Fruit fly (Drosophila melanogaster) whole organism, embryonic: ENCODE data around the gene CSN3.
A peak's percentile ranks its signal among the peaks of the same experiment; 100 is the strongest.

Source experiments
- BEAF-32 ChIP-seq: fragments of 200-800 bp; sonication (Bioruptor generic); optimal IDR thresholded peaks from 3 replicates; lab custom pipeline; 2017; ENCODE audit warnings: missing biosample characterization, missing genetic modification characterization, mild to moderate bottlenecking, moderate library complexity, missing genetic modification reagents
- Blimp-1 ChIP-seq: fragments of 200-800 bp; sonication (Bioruptor generic); optimal IDR thresholded peaks from 3 replicates; lab custom pipeline; 2018; ENCODE audit warnings: missing biosample characterization, missing genetic modification characterization, mild to moderate bottlenecking, moderate library complexity, missing genetic modification reagents
- Bteb2 ChIP-seq: fragments of 200-800 bp; sonication (Bioruptor generic); optimal IDR thresholded peaks from 2 replicates; lab custom pipeline; 2016; ENCODE audit warnings: missing biosample characterization, missing genetic modification characterization
- CG10267 ChIP-seq: fragments of 200-800 bp; sonication (Bioruptor generic); optimal IDR thresholded peaks from 2 replicates; lab custom pipeline; 2018; ENCODE audit warnings: missing biosample characterization, mild to moderate bottlenecking, missing genetic modification characterization, moderate library complexity
- CG10654 ChIP-seq: fragments of 200-800 bp; sonication (Bioruptor generic); optimal IDR thresholded peaks from 2 replicates; lab custom pipeline; 2016; ENCODE audit warnings: missing biosample characterization, missing genetic modification characterization
- CG10959 ChIP-seq: fragments of 200-800 bp; sonication (Bioruptor generic); IDR thresholded peaks from 2 replicates; pipeline ENCODE4 v1.3.6; 2022; ENCODE audit warnings: missing biosample characterization, missing genetic modification characterization
- CG11696 ChIP-seq: fragments of 200-800 bp; sonication (Bioruptor generic); IDR thresholded peaks from 2 replicates; pipeline ENCODE4 v1.3.6; 2022; ENCODE audit warnings: missing biosample characterization, missing genetic modification characterization
- CG13424 ChIP-seq: fragments of 200-800 bp; sonication (Bioruptor generic); optimal IDR thresholded peaks from 2 replicates; lab custom pipeline; 2019; ENCODE audit warnings: missing biosample characterization, mild to moderate bottlenecking, missing genetic modification characterization, moderate library complexity
- CG13624 ChIP-seq: fragments of 200-800 bp; sonication (Bioruptor generic); optimal IDR thresholded peaks from 2 replicates; lab custom pipeline; 2016; ENCODE audit warnings: missing biosample characterization, missing genetic modification characterization
- CG14965 ChIP-seq: fragments of 200-800 bp; sonication (Bioruptor generic); optimal IDR thresholded peaks from 2 replicates; lab custom pipeline; 2016; ENCODE audit warnings: missing biosample characterization, missing genetic modification characterization, borderline replicate concordance
- CG15479 ChIP-seq: fragments of 200-800 bp; sonication (Bioruptor generic); optimal IDR thresholded peaks from 3 replicates; lab custom pipeline; 2019; ENCODE audit warnings: missing biosample characterization, mild to moderate bottlenecking, missing genetic modification characterization, moderate library complexity
- CG17186 ChIP-seq: fragments of 200-800 bp; sonication (Bioruptor generic); optimal IDR thresholded peaks from 3 replicates; lab custom pipeline; 2017; ENCODE audit warnings: missing biosample characterization, missing genetic modification reagents, missing genetic modification characterization
- CG17359 ChIP-seq: fragments of 200-800 bp; sonication (Bioruptor generic); optimal IDR thresholded peaks from 3 replicates; lab custom pipeline; 2018; ENCODE audit warnings: missing biosample characterization, mild to moderate bottlenecking, missing genetic modification characterization, moderate library complexity
- CG17385 ChIP-seq: fragments of 200-800 bp; sonication (Bioruptor generic); optimal IDR thresholded peaks from 3 replicates; lab custom pipeline; 2018; ENCODE audit warnings: missing biosample characterization, mild to moderate bottlenecking, missing genetic modification characterization
- CG17829 ChIP-seq: fragments of 200-800 bp; optimal IDR thresholded peaks from 2 replicates; lab custom pipeline; 2019; ENCODE audit warnings: missing biosample characterization, mild to moderate bottlenecking, missing genetic modification characterization, moderate library complexity
- CG2712 ChIP-seq: fragments of 200-800 bp; optimal IDR thresholded peaks from 3 replicates; lab custom pipeline; 2019; ENCODE audit warnings: missing biosample characterization, mild to moderate bottlenecking, missing genetic modification characterization, moderate library complexity
- CG30020 ChIP-seq: fragments of 200-800 bp; optimal IDR thresholded peaks from 2 replicates; lab custom pipeline; 2019; ENCODE audit warnings: missing biosample characterization, mild to moderate bottlenecking, missing genetic modification characterization, moderate library complexity
- CG32532 ChIP-seq: fragments of 200-800 bp; sonication (Bioruptor generic); IDR thresholded peaks from 2 replicates; pipeline ENCODE4 v1.3.6; 2022; ENCODE audit warnings: missing biosample characterization, missing genetic modification characterization
- CG6175 ChIP-seq: fragments of 200-800 bp; sonication (Bioruptor generic); IDR thresholded peaks from 3 replicates; pipeline ENCODE4 v1.3.6; 2022; ENCODE audit warnings: missing biosample characterization, missing genetic modification characterization
- CG8944 ChIP-seq: fragments of 200-800 bp; sonication (Bioruptor generic); optimal IDR thresholded peaks from 3 replicates; lab custom pipeline; 2016; ENCODE audit warnings: missing biosample characterization, missing genetic modification characterization
- CG9215 ChIP-seq: fragments of 200-800 bp; sonication (Bioruptor generic); IDR thresholded peaks from 2 replicates; pipeline ENCODE4 v1.3.6; 2022; ENCODE audit warnings: missing biosample characterization, missing genetic modification characterization
- CG9797 ChIP-seq: fragments of 200-800 bp; sonication (Bioruptor generic); optimal IDR thresholded peaks from 3 replicates; lab custom pipeline; 2018; ENCODE audit warnings: missing biosample characterization, mild to moderate bottlenecking, missing genetic modification characterization
- CG9817 ChIP-seq: fragments of 200-800 bp; sonication (Bioruptor generic); optimal IDR thresholded peaks from 2 replicates; lab custom pipeline; 2018; ENCODE audit warnings: missing biosample characterization, mild to moderate bottlenecking, missing genetic modification characterization, moderate library complexity
- CHES-1-like ChIP-seq: fragments of 200-800 bp; sonication (Bioruptor generic); optimal IDR thresholded peaks from 2 replicates; lab custom pipeline; 2016; ENCODE audit warnings: missing biosample characterization, missing genetic modification characterization
- D19B ChIP-seq: fragments of 200-800 bp; sonication (Bioruptor generic); optimal IDR thresholded peaks from 2 replicates; lab custom pipeline; 2017; ENCODE audit warnings: missing biosample characterization, mild to moderate bottlenecking, missing genetic modification characterization
- Dad ChIP-seq: fragments of 200-800 bp; sonication (Bioruptor generic); optimal IDR thresholded peaks from 3 replicates; lab custom pipeline; 2016; ENCODE audit warnings: missing biosample characterization, missing genetic modification characterization
- Dfd ChIP-seq, 2 experiments: fragments of >200 bp; optimal IDR thresholded peaks; 2 replicates each; lab custom pipeline; 2017; ENCODE audit warnings: missing biosample characterization in 2 of 2, missing genetic modification characterization in 2 of 2
- Doc3 ChIP-seq: fragments of 200-800 bp; sonication (Bioruptor generic); IDR thresholded peaks from 3 replicates; pipeline ENCODE4 v1.3.6; 2022; ENCODE audit warnings: missing biosample characterization, missing genetic modification characterization; ENCODE audit not compliant: partially characterized antibody
- Ets97D ChIP-seq: fragments of 200-800 bp; sonication (Bioruptor generic); optimal IDR thresholded peaks from 3 replicates; lab custom pipeline; 2016; ENCODE audit warnings: missing biosample characterization, missing genetic modification characterization
- Gsc ChIP-seq: fragments of 200-800 bp; sonication (Bioruptor generic); IDR thresholded peaks from 2 replicates; pipeline ENCODE4 v1.3.6; 2022; ENCODE audit warnings: missing biosample characterization, missing genetic modification characterization
- H15 ChIP-seq: fragments of 200-800 bp; sonication (Bioruptor generic); IDR thresholded peaks from 3 replicates; pipeline ENCODE4 v1.3.6; 2022; ENCODE audit warnings: missing biosample characterization, missing genetic modification characterization
- HLH4C ChIP-seq: fragments of 200-800 bp; sonication (Bioruptor generic); IDR thresholded peaks from 3 replicates; pipeline ENCODE4 v1.3.6; 2022; ENCODE audit warnings: missing biosample characterization, missing genetic modification characterization; ENCODE audit not compliant: partially characterized antibody
- HmgZ ChIP-seq: fragments of 200-800 bp; sonication (Bioruptor generic); optimal IDR thresholded peaks from 2 replicates; lab custom pipeline; 2018; ENCODE audit warnings: missing biosample characterization, mild to moderate bottlenecking, missing genetic modification characterization
- Spps ChIP-seq: fragments of 200-800 bp; sonication (Bioruptor generic); optimal IDR thresholded peaks from 2 replicates; lab custom pipeline; 2018; ENCODE audit warnings: missing biosample characterization, mild to moderate bottlenecking, missing genetic modification characterization
- Taf1 ChIP-seq: fragments of 200-800 bp; sonication (Bioruptor generic); IDR thresholded peaks from 2 replicates; pipeline ENCODE4 v1.3.6; 2022; ENCODE audit warnings: missing biosample characterization, missing genetic modification characterization
- btn ChIP-seq: fragments of 200-800 bp; sonication (Bioruptor generic); optimal IDR thresholded peaks from 2 replicates; lab custom pipeline; 2016; ENCODE audit warnings: missing biosample characterization, missing genetic modification characterization
- dimm ChIP-seq: fragments of 200-800 bp; sonication (Bioruptor generic); IDR thresholded peaks from 2 replicates; pipeline ENCODE4 v1.3.6; 2022; ENCODE audit warnings: missing biosample characterization, missing genetic modification characterization
- fu2 ChIP-seq: fragments of 200-800 bp; sonication (Bioruptor generic); optimal IDR thresholded peaks from 2 replicates; lab custom pipeline; 2016; ENCODE audit warnings: missing biosample characterization, missing genetic modification characterization
- grau ChIP-seq: fragments of 200-800 bp; optimal IDR thresholded peaks from 3 replicates; lab custom pipeline; 2019; ENCODE audit warnings: missing biosample characterization, mild to moderate bottlenecking, missing genetic modification characterization, moderate library complexity
- ham ChIP-seq: fragments of 200-800 bp; sonication (Bioruptor generic); IDR thresholded peaks from 2 replicates; pipeline ENCODE4 v1.3.6; 2022; ENCODE audit warnings: missing biosample characterization, missing genetic modification characterization
- ind ChIP-seq: fragments of 200-800 bp; sonication (Bioruptor generic); optimal IDR thresholded peaks from 3 replicates; lab custom pipeline; 2016; ENCODE audit warnings: missing biosample characterization, missing genetic modification characterization
- inv ChIP-seq: fragments of 200-800 bp; sonication (Bioruptor generic); IDR thresholded peaks from 2 replicates; pipeline ENCODE4 v1.3.6; 2022; ENCODE audit warnings: missing biosample characterization, missing genetic modification characterization; ENCODE audit not compliant: partially characterized antibody
- mam ChIP-seq: fragments of 200-800 bp; sonication (Bioruptor generic); optimal IDR thresholded peaks from 3 replicates; lab custom pipeline; 2016; ENCODE audit warnings: missing biosample characterization, missing genetic modification characterization
- pfk ChIP-seq: fragments of 200-800 bp; sonication (Bioruptor generic); optimal IDR thresholded peaks from 2 replicates; lab custom pipeline; 2018; ENCODE audit warnings: missing biosample characterization, mild to moderate bottlenecking, missing genetic modification characterization, moderate library complexity
- sens ChIP-seq: fragments of 200-800 bp; sonication (Bioruptor generic); peaks from one replicate; lab custom pipeline; 2016; ENCODE audit warnings: missing biosample characterization, missing genetic modification characterization
- sens-2 ChIP-seq: fragments of 200-800 bp; sonication (Bioruptor generic); IDR thresholded peaks from 2 replicates; pipeline ENCODE4 v1.3.6; 2022; ENCODE audit warnings: missing biosample characterization, missing genetic modification characterization
- slbo ChIP-seq: fragments of 200-800 bp; sonication (Bioruptor generic); IDR thresholded peaks from 2 replicates; pipeline ENCODE4 v1.3.6; 2022; ENCODE audit warnings: missing biosample characterization, missing genetic modification characterization
- wek ChIP-seq: fragments of 200-800 bp; sonication (Bioruptor generic); optimal IDR thresholded peaks from 3 replicates; lab custom pipeline; 2018; ENCODE audit warnings: missing biosample characterization, mild to moderate bottlenecking, missing genetic modification characterization, moderate library complexity
- zen ChIP-seq: fragments of 200-800 bp; sonication (Bioruptor generic); optimal IDR thresholded peaks from 3 replicates; lab custom pipeline; 2018; ENCODE audit warnings: missing biosample characterization, mild to moderate bottlenecking, missing genetic modification characterization, moderate library complexity
- zf30C ChIP-seq: fragments of 200-800 bp; sonication (Bioruptor generic); optimal IDR thresholded peaks from 3 replicates; lab custom pipeline; 2018; ENCODE audit warnings: missing biosample characterization, mild to moderate bottlenecking, missing genetic modification characterization

The CSN3 gene

DNA sequence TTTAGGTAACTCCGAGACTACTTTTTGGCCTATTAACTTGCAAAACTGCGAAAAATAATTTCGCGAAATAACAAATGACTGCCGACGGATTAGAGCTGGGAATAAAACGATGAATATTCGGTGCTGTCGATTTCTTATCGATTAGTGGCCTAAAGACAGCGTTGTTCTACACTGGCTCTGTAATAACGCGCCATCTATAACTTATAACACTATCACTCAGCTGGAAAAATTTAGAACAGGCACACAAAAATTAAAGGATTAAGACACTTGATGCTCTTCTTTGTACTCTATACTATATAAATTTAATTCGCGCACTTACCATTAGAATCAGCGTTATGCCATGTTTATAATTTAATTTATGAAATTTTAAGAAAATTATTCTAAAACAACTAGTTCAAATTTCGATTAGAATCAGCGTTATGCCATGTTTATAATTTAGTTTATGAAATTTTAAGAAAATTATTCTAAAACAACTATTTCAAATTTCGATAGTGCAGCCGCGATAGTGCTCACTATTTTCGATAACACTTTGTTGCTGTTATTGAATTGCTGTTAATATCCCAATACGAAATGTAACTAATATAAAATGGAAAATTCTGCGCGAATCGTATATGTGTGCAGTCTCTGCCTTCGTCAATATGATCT is at the start of gene CSN3, which contains the start of gene CG11456 (continued):
- TF ChIP-seq grau (tag; lab: Kevin White, UChicago) (peak; percentile 42), fu2 (GFP tag; lab: Kevin White, UChicago) (peak; percentile 59), CG30020 (tag; lab: Kevin White, UChicago) (peak; percentile 46), H15 (peak; percentile 38; the same call in 1 of the 3 replicates), HLH4C (GFP tag; lab: Robert Waterston, UW) (peak; percentile 83), CG13624 (peak; percentile 48), BEAF-32 (GFP tag; lab: Kevin White, UChicago) (peak; percentile 74), CG15479 (GFP tag; lab: Kevin White, UChicago) (no peak), pfk (GFP tag; lab: Kevin White, UChicago) (no peak), ind (GFP tag; lab: Kevin White, UChicago) (peak; percentile 56), CG9215 (no peak), btn (GFP tag; lab: Kevin White, UChicago) (no peak), sens-2 (GFP tag; lab: Robert Waterston, UW) (no peak), Bteb2 (GFP tag; lab: Kevin White, UChicago) (peak; percentile 49), zen (tag; lab: Kevin White, UChicago) (no peak), dimm (no peak), CG17385 (GFP tag; lab: Kevin White, UChicago) (no peak), CG13424 (tag; lab: Kevin White, UChicago) (no peak), inv (GFP tag; lab: Robert Waterston, UW) (peak; percentile 56), Blimp-1 (GFP tag; lab: Kevin White, UChicago) (no peak), Spps (tag; lab: Kevin White, UChicago) (no peak), CG32532 (GFP tag; lab: Robert Waterston, UW) (peak; percentile 57; the same call in 1 of the 2 replicates), Ets97D (GFP tag; lab: Kevin White, UChicago) (peak; percentile 72), zf30C (GFP tag; lab: Kevin White, UChicago) (no peak), Taf1 (GFP tag; lab: Robert Waterston, UW) (peak; percentile 44; the same call in 1 of the 2 replicates), sens (GFP tag; lab: Kevin White, UChicago) (peak; percentile 47), mam (GFP tag; lab: Kevin White, UChicago) (peak; percentile 76), Doc3 (GFP tag; lab: Robert Waterston, UW) (peak; percentile 63; the same call in 1 of the 3 replicates), ham (GFP tag; lab: Robert Waterston, UW) (no peak), CG11696 (GFP tag; lab: Robert Waterston, UW) (no peak), CG8944 (GFP tag; lab: Kevin White, UChicago) (peak; percentile 28), CG10654 (GFP tag; lab: Kevin White, UChicago) (peak; percentile 46), CG9797 (GFP tag; lab: Kevin White, UChicago) (peak; percentile 19), CG10959 (no peak), wek (GFP tag; lab: Kevin White, UChicago) (no peak), CG17359 (peak; percentile 26), CG10267 (peak; percentile 97), slbo (peak; percentile 67), CG2712 (tag; lab: Kevin White, UChicago) (no peak), CG6175 (GFP tag; lab: Robert Waterston, UW) (no peak), CG17829 (tag; lab: Kevin White, UChicago) (no peak), Dad (GFP tag; lab: Kevin White, UChicago) (peak; percentile 32), CG14965 (no peak), CG17186 (GFP tag; lab: Kevin White, UChicago) (peak; percentile 24), HmgZ (tag; lab: Kevin White, UChicago) (peak; percentile 65), Dfd (GFP tag; optimal IDR thresholded peaks at IDR 0.05; lab: Kevin White, UChicago) (no peak), D19B (GFP tag; lab: Kevin White, UChicago) (peak; percentile 2), Gsc (GFP tag; lab: Robert Waterston, UW) (no peak), CG9817 (tag; lab: Kevin White, UChicago) (peak; percentile 30), CHES-1-like (GFP tag; lab: Kevin White, UChicago) (peak; percentile 54)
